Fruit fly (Drosophila melanogaster) whole organism, embryonic: ENCODE measurements around the gene CG44090.
A peak's percentile ranks its signal among the peaks of the same experiment; 100 is the strongest.

Experiments used
- Ada2b ChIP-seq: fragments of 200-800 bp; sonication (Bioruptor generic); IDR thresholded peaks from 2 replicates; pipeline ENCODE4 v1.3.6; 2022; ENCODE audit warnings: missing biosample characterization, missing genetic modification characterization
- C15 ChIP-seq: fragments of 200-800 bp; sonication (Bioruptor generic); IDR thresholded peaks from 3 replicates; pipeline ENCODE4 v1.3.6; 2022; ENCODE audit warnings: missing biosample characterization, missing genetic modification characterization
- CG10209 ChIP-seq: fragments of 200-800 bp; sonication (Bioruptor generic); optimal IDR thresholded peaks from 3 replicates; lab custom pipeline; 2017; ENCODE audit warnings: missing biosample characterization, mild to moderate bottlenecking, missing genetic modification characterization, missing genetic modification reagents
- CG11085 ChIP-seq: fragments of 200-800 bp; sonication (Bioruptor generic); IDR thresholded peaks from 2 replicates; pipeline ENCODE4 v1.3.6; 2022; ENCODE audit warnings: missing biosample characterization, missing genetic modification characterization
- CG11093 ChIP-seq: fragments of 200-800 bp; sonication (Bioruptor generic); IDR thresholded peaks from 3 replicates; pipeline ENCODE4 v1.3.6; 2022; ENCODE audit warnings: missing biosample characterization, missing genetic modification characterization
- CG11723 ChIP-seq: fragments of 200-800 bp; sonication (Bioruptor generic); optimal IDR thresholded peaks from 2 replicates; lab custom pipeline; 2017; ENCODE audit warnings: missing biosample characterization, mild to moderate bottlenecking, missing genetic modification characterization
- CG12391 ChIP-seq: fragments of 200-800 bp; sonication (Bioruptor generic); optimal IDR thresholded peaks from 3 replicates; lab custom pipeline; 2018; ENCODE audit warnings: missing biosample characterization, mild to moderate bottlenecking, missing genetic modification characterization, moderate library complexity
- CG12769 ChIP-seq: fragments of 200-800 bp; sonication (Bioruptor generic); optimal IDR thresholded peaks from 2 replicates; lab custom pipeline; 2019; ENCODE audit warnings: missing biosample characterization, mild to moderate bottlenecking, missing genetic modification characterization, moderate library complexity
- CG13624 ChIP-seq: fragments of 200-800 bp; sonication (Bioruptor generic); optimal IDR thresholded peaks from 2 replicates; lab custom pipeline; 2016; ENCODE audit warnings: missing biosample characterization, missing genetic modification characterization
- CG13894 ChIP-seq: fragments of 200-800 bp; sonication (Bioruptor generic); optimal IDR thresholded peaks from 3 replicates; lab custom pipeline; 2018; ENCODE audit warnings: missing biosample characterization, mild to moderate bottlenecking, missing genetic modification characterization, moderate library complexity
- CG15696 ChIP-seq: fragments of 200-800 bp; sonication (Bioruptor generic); optimal IDR thresholded peaks from 2 replicates; lab custom pipeline; 2019; ENCODE audit warnings: missing biosample characterization, mild to moderate bottlenecking, missing genetic modification characterization, moderate library complexity
- CG17359 ChIP-seq: fragments of 200-800 bp; sonication (Bioruptor generic); optimal IDR thresholded peaks from 3 replicates; lab custom pipeline; 2018; ENCODE audit warnings: missing biosample characterization, mild to moderate bottlenecking, missing genetic modification characterization, moderate library complexity
- CG17361 ChIP-seq: fragments of 200-800 bp; sonication (Bioruptor generic); IDR thresholded peaks from 3 replicates; pipeline ENCODE4 v1.3.6; 2022; ENCODE audit warnings: missing biosample characterization, missing genetic modification characterization
- CG17612 ChIP-seq: fragments of 200-800 bp; sonication (Bioruptor generic); IDR thresholded peaks from 2 replicates; pipeline ENCODE4 v1.3.6; 2022; ENCODE audit warnings: missing biosample characterization, missing genetic modification characterization
- CG17912 ChIP-seq: fragments of 200-800 bp; sonication (Bioruptor generic); optimal IDR thresholded peaks from 2 replicates; lab custom pipeline; 2018; ENCODE audit warnings: missing biosample characterization, mild to moderate bottlenecking, missing genetic modification characterization
- CG34376 ChIP-seq: fragments of 200-800 bp; sonication (Bioruptor generic); optimal IDR thresholded peaks from 2 replicates; lab custom pipeline; 2018; ENCODE audit warnings: missing biosample characterization, mild to moderate bottlenecking, missing genetic modification characterization
- CG4617 ChIP-seq: fragments of 200-800 bp; sonication (Bioruptor generic); optimal IDR thresholded peaks from 3 replicates; lab custom pipeline; 2016; ENCODE audit warnings: missing biosample characterization, missing genetic modification characterization, borderline replicate concordance
- CG6254 ChIP-seq: fragments of 200-800 bp; sonication (Bioruptor generic); optimal IDR thresholded peaks from 3 replicates; lab custom pipeline; 2017; ENCODE audit warnings: mild to moderate bottlenecking, missing biosample characterization, missing genetic modification reagents, missing genetic modification characterization
- CG6765 ChIP-seq: fragments of 200-800 bp; sonication (Bioruptor generic); optimal IDR thresholded peaks from 3 replicates; lab custom pipeline; 2017; ENCODE audit warnings: missing biosample characterization, mild to moderate bottlenecking, missing genetic modification characterization
- CG6813 ChIP-seq: fragments of 200-800 bp; sonication (Bioruptor generic); optimal IDR thresholded peaks from 2 replicates; lab custom pipeline; 2017; ENCODE audit warnings: missing biosample characterization, missing genetic modification characterization, mild to moderate bottlenecking, moderate library complexity, missing genetic modification reagents
- D19A ChIP-seq: fragments of 200-800 bp; optimal IDR thresholded peaks from 3 replicates; lab custom pipeline; 2019; ENCODE audit warnings: missing biosample characterization, mild to moderate bottlenecking, missing genetic modification characterization, moderate library complexity
- Dbx ChIP-seq: fragments of 200-800 bp; sonication (Bioruptor generic); IDR thresholded peaks from 3 replicates; pipeline ENCODE4 v1.3.6; 2022; ENCODE audit warnings: missing biosample characterization, missing genetic modification characterization
- Dll ChIP-seq: fragments of 200-800 bp; sonication (Bioruptor generic); IDR thresholded peaks from 4 replicates; pipeline ENCODE4 v1.3.6; 2022; ENCODE audit warnings: missing biosample characterization, missing genetic modification characterization; ENCODE audit not compliant: partially characterized antibody
- Doc3 ChIP-seq: fragments of 200-800 bp; sonication (Bioruptor generic); IDR thresholded peaks from 3 replicates; pipeline ENCODE4 v1.3.6; 2022; ENCODE audit warnings: missing biosample characterization, missing genetic modification characterization; ENCODE audit not compliant: partially characterized antibody
- HHEX ChIP-seq: fragments of 200-800 bp; sonication (Bioruptor generic); optimal IDR thresholded peaks from 3 replicates; lab custom pipeline; 2017; ENCODE audit warnings: missing biosample characterization, mild to moderate bottlenecking, missing genetic modification characterization, missing genetic modification reagents
- Hr78 ChIP-seq, 2 experiments: fragments of 200-800 bp in 1 of 2; fragments of >200 bp in 1 of 2; sonication (Bioruptor generic) in 1 of 2; optimal IDR thresholded peaks; 2 replicates each; lab custom pipeline; 2017 to 2019; ENCODE audit warnings: missing biosample characterization in 2 of 2, missing genetic modification characterization in 2 of 2, mild to moderate bottlenecking in 1 of 2, moderate library complexity in 1 of 2
- Jarid2 ChIP-seq: fragments of 200-800 bp; sonication (Bioruptor generic); optimal IDR thresholded peaks from 3 replicates; lab custom pipeline; 2017; ENCODE audit warnings: mild to moderate bottlenecking, missing biosample characterization, missing genetic modification reagents, missing genetic modification characterization
- Max ChIP-seq: fragments of 200-800 bp; sonication (Bioruptor generic); optimal IDR thresholded peaks from 2 replicates; lab custom pipeline; 2016; ENCODE audit warnings: missing biosample characterization, mild to moderate bottlenecking, missing genetic modification characterization
- Neu2 ChIP-seq: fragments of 200-800 bp; sonication (Bioruptor generic); optimal IDR thresholded peaks from 3 replicates; lab custom pipeline; 2016; ENCODE audit warnings: missing biosample characterization, missing genetic modification characterization, borderline replicate concordance
- Optix ChIP-seq: fragments of 200-800 bp; sonication (Bioruptor generic); IDR thresholded peaks from 3 replicates; pipeline ENCODE4 v1.3.6; 2022; ENCODE audit warnings: missing biosample characterization, missing genetic modification characterization
- Ravus ChIP-seq: fragments of 200-800 bp; sonication (Bioruptor generic); IDR thresholded peaks from 2 replicates; pipeline ENCODE4 v1.3.6; 2022; ENCODE audit warnings: missing biosample characterization, missing genetic modification characterization
- Rx ChIP-seq: fragments of 200-800 bp; sonication (Bioruptor generic); IDR thresholded peaks from 2 replicates; pipeline ENCODE4 v1.3.6; 2022; ENCODE audit warnings: missing biosample characterization, missing genetic modification characterization
- Sox100B ChIP-seq: fragments of 200-800 bp; sonication (Bioruptor generic); optimal IDR thresholded peaks from 3 replicates; lab custom pipeline; 2018; ENCODE audit warnings: missing biosample characterization, mild to moderate bottlenecking, missing genetic modification characterization
- Trl ChIP-seq, 3 experiments: fragments of >200 bp in 2 of 3; fragments of 200-800 bp in 1 of 3; sonication (Bioruptor generic) in 1 of 3; optimal IDR thresholded peaks; 2 replicates in 1 of 3; 3 replicates in 2 of 3; lab custom pipeline; 2016 to 2017; ENCODE audit warnings: missing biosample characterization in 1 of 3, missing genetic modification characterization in 1 of 3
- bsh ChIP-seq, 2 experiments: fragments of 200-800 bp; sonication (Bioruptor generic); optimal IDR thresholded peaks; 2 replicates each; lab custom pipeline; 2017 to 2018; ENCODE audit warnings: mild to moderate bottlenecking in 2 of 2, missing biosample characterization in 2 of 2, missing genetic modification characterization in 2 of 2, moderate library complexity in 1 of 2
- dati ChIP-seq: fragments of 200-800 bp; sonication (Bioruptor generic); IDR thresholded peaks from 2 replicates; pipeline ENCODE4 v1.3.6; 2022; ENCODE audit warnings: missing biosample characterization, missing genetic modification characterization
- en ChIP-seq: fragments of 200-800 bp; sonication (Bioruptor generic); optimal IDR thresholded peaks from 2 replicates; lab custom pipeline; 2016; ENCODE audit warnings: missing biosample characterization, missing genetic modification characterization
- ewg ChIP-seq: fragments of 200-800 bp; sonication (Bioruptor generic); optimal IDR thresholded peaks from 3 replicates; lab custom pipeline; 2017; ENCODE audit warnings: mild to moderate bottlenecking, missing biosample characterization, missing genetic modification reagents, missing genetic modification characterization
- nmo ChIP-seq: fragments of 200-800 bp; sonication (Bioruptor generic); optimal IDR thresholded peaks from 2 replicates; lab custom pipeline; 2018; ENCODE audit warnings: missing biosample characterization, mild to moderate bottlenecking, missing genetic modification characterization, moderate library complexity
- onecut ChIP-seq: fragments of 200-800 bp; sonication (Bioruptor generic); IDR thresholded peaks from 2 replicates; pipeline ENCODE4 v1.3.6; 2022; ENCODE audit warnings: missing biosample characterization, missing genetic modification characterization
- pho ChIP-seq: fragments of 200-800 bp; sonication (Bioruptor generic); optimal IDR thresholded peaks from 2 replicates; lab custom pipeline; 2016; ENCODE audit warnings: missing biosample characterization, missing genetic modification characterization
- phol ChIP-seq: fragments of 200-800 bp; sonication (Bioruptor generic); optimal IDR thresholded peaks from 3 replicates; lab custom pipeline; 2018; ENCODE audit warnings: missing biosample characterization, mild to moderate bottlenecking, missing genetic modification characterization, moderate library complexity
- sim ChIP-seq: fragments of 200-800 bp; sonication (Bioruptor generic); IDR thresholded peaks from 2 replicates; pipeline ENCODE4 v1.3.6; 2022; ENCODE audit warnings: missing biosample characterization, missing genetic modification characterization
- slbo ChIP-seq: fragments of 200-800 bp; sonication (Bioruptor generic); IDR thresholded peaks from 2 replicates; pipeline ENCODE4 v1.3.6; 2022; ENCODE audit warnings: missing biosample characterization, missing genetic modification characterization
- toy ChIP-seq: fragments of 200-800 bp; sonication (Bioruptor generic); IDR thresholded peaks from 2 replicates; pipeline ENCODE4 v1.3.6; 2022; ENCODE audit warnings: missing biosample characterization, missing genetic modification characterization
- trh ChIP-seq: fragments of 200-800 bp; sonication (Bioruptor generic); optimal IDR thresholded peaks from 2 replicates; lab custom pipeline; 2016; ENCODE audit warnings: missing biosample characterization, missing genetic modification characterization
- wdn ChIP-seq: fragments of 200-800 bp; sonication (Bioruptor generic); IDR thresholded peaks from 2 replicates; pipeline ENCODE4 v1.3.6; 2022; ENCODE audit warnings: missing biosample characterization, missing genetic modification characterization
- wek ChIP-seq: fragments of 200-800 bp; sonication (Bioruptor generic); optimal IDR thresholded peaks from 3 replicates; lab custom pipeline; 2018; ENCODE audit warnings: missing biosample characterization, mild to moderate bottlenecking, missing genetic modification characterization, moderate library complexity

CG44090 gene

DNA sequence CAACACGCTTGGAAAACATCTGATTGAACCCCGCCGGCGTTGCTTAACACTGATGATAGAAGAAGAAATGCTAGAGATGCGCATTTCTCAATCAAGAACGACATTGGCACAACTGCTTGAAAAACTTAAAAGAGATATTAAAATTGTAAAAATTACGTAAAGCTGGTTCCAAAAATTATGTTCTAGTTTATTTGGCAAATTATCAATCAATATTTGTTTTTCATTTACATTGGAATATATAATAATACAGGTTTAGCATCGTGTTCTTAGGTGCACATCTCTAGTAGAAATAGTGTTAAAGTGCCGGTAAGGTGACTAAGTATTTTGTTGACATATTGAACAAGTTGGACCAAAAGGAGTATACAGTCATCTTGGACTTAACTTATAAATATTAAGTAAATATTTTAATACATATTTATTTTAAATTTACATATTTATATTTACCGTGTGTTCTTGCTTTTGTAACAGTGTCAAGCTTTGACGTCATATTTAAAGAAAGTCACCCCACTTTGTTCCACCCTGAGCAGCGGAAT lies 42.9 kb downstream of the CG44090 start, which contains the start of the genes Brf and sds22 (continued):
- TF ChIP-seq Hr78 (GFP tag; optimal IDR thresholded peaks at IDR 0.05; lab: Kevin White, UChicago) (peak in 1 of 2 experiments; percentile 77), Ravus (GFP tag; lab: Robert Waterston, UW) (peak; percentile 70), Sox100B (GFP tag; lab: Kevin White, UChicago) (peak; percentile 93), CG15696 (tag; lab: Kevin White, UChicago) (peak; percentile 98), CG12391 (tag; lab: Kevin White, UChicago) (peak; percentile 98), CG34376 (GFP tag; lab: Kevin White, UChicago) (peak; percentile 93), nmo (GFP tag; lab: Kevin White, UChicago) (peak; percentile 98), CG11723 (peak; percentile 88), CG11085 (peak; percentile 84), HHEX (GFP tag; lab: Kevin White, UChicago) (peak; percentile 92), dati (peak; percentile 77), onecut (GFP tag; lab: Robert Waterston, UW) (peak; percentile 79), CG11093 (GFP tag; lab: Robert Waterston, UW) (peak; percentile 89), Rx (GFP tag; lab: Robert Waterston, UW) (peak; percentile 84), CG17912 (GFP tag; lab: Kevin White, UChicago) (peak; percentile 77), Neu2 (GFP tag; lab: Kevin White, UChicago) (peak; percentile 90), CG6813 (GFP tag; lab: Kevin White, UChicago) (peak; percentile 81), CG17361 (peak; percentile 98), CG12769 (peak; percentile 95), CG17359 (tag; lab: Kevin White, UChicago) (peak; percentile 92), CG6254 (peak; percentile 78), CG10209 (GFP tag; lab: Kevin White, UChicago) (peak; percentile 95), Ada2b (GFP tag; lab: Robert Waterston, UW) (peak; percentile 89), phol (tag; lab: Kevin White, UChicago) (peak; percentile 96), CG13894 (tag; lab: Kevin White, UChicago) (peak; percentile 95), CG13624 (GFP tag; lab: Kevin White, UChicago) (peak; percentile 96), C15 (GFP tag; lab: Robert Waterston, UW) (peak; percentile 87; the same call in 2 of the 3 replicates), Trl (optimal IDR thresholded peaks at IDR 0.05; lab: Kevin White, UChicago) (no peak), Trl (GFP tag; optimal IDR thresholded peaks at IDR 0.05; lab: Kevin White, UChicago) (peak; percentile 96), ewg (GFP tag; lab: Kevin White, UChicago) (peak; percentile 87), pho (GFP tag; lab: Kevin White, UChicago) (peak; percentile 97), trh (GFP tag; lab: Kevin White, UChicago) (peak; percentile 93), CG6765 (GFP tag; lab: Kevin White, UChicago) (peak; percentile 82), Jarid2 (GFP tag; lab: Kevin White, UChicago) (peak; percentile 62), Dll (GFP tag; lab: Robert Waterston, UW) (peak; percentile 89), wdn (peak; percentile 92), sim (GFP tag; lab: Robert Waterston, UW) (peak; percentile 73), CG17612 (GFP tag; lab: Robert Waterston, UW) (peak; percentile 75; the same call in 1 of the 2 replicates), Doc3 (peak; percentile 80), Dbx (peak; percentile 96), Optix (peak; percentile 58; the same call in 2 of the 3 replicates), toy (GFP tag; lab: Robert Waterston, UW) (peak; percentile 84; the same call in 1 of the 2 replicates), wek (GFP tag; lab: Kevin White, UChicago) (peak; percentile 62), Max (peak; percentile 98), D19A (tag; lab: Kevin White, UChicago) (peak; percentile 87), slbo (GFP tag; lab: Robert Waterston, UW) (peak; percentile 96), bsh (GFP tag; optimal IDR thresholded peaks at IDR 0.05; lab: Kevin White, UChicago) (peak; percentile 80 to 94), CG4617 (GFP tag; lab: Kevin White, UChicago) (peak; percentile 95), en (GFP tag; lab: Kevin White, UChicago) (peak; percentile 83)
